Worm (Caenorhabditis elegans) whole organism, L1 larva: ENCODE measurements around the gene lact-9.

Experiments
- C04F5.9 ChIP-seq: sonication (generic microtip); optimal IDR thresholded peaks from 2 replicates; lab custom pipeline; 2016; ENCODE audit warnings: missing genetic modification characterization, missing compliant biosample characterization
- F16B12.6 ChIP-seq: fragments of 150-350 bp; optimal IDR thresholded peaks from 2 replicates; lab custom pipeline; 2014; ENCODE audit warnings: missing biosample characterization, missing genetic modification characterization
- alr-1 ChIP-seq: fragments of 200-800 bp; sonication (Bioruptor generic); optimal IDR thresholded peaks from 2 replicates; lab custom pipeline; 2018; ENCODE audit warnings: borderline replicate concordance, mild to moderate bottlenecking, missing genetic modification characterization, missing compliant biosample characterization
- aly-2 ChIP-seq: fragments of 150-350 bp; optimal IDR thresholded peaks from 2 replicates; lab custom pipeline; 2014; ENCODE audit warnings: missing biosample characterization, missing genetic modification characterization
- ceh-63 ChIP-seq: fragments of 200-800 bp; sonication (Bioruptor generic); optimal IDR thresholded peaks from 2 replicates; lab custom pipeline; 2018; ENCODE audit warnings: mild to moderate bottlenecking, missing genetic modification characterization, missing compliant biosample characterization
- ceh-8 ChIP-seq: fragments of 200-800 bp; sonication (Bioruptor generic); optimal IDR thresholded peaks from 2 replicates; lab custom pipeline; 2018; ENCODE audit warnings: mild to moderate bottlenecking, missing genetic modification characterization, moderate library complexity, missing compliant biosample characterization
- ceh-82 ChIP-seq, 3 experiments: fragments of 150-350 bp in 1 of 3; sonication (generic microtip) in 2 of 3; optimal IDR thresholded peaks; 2 replicates each; lab custom pipeline; 2014 to 2017; ENCODE audit warnings: missing biosample characterization in 3 of 3, missing genetic modification characterization in 3 of 3
- ces-1 ChIP-seq: fragments of 150-350 bp; optimal IDR thresholded peaks from 2 replicates; lab custom pipeline; 2014; ENCODE audit warnings: missing biosample characterization, missing genetic modification reagents, missing genetic modification characterization
- efl-1 ChIP-seq, 4 experiments: fragments of 150-350 bp; optimal IDR thresholded peaks in 3 of 4; peaks in 1 of 4; 1 replicate in 1 of 4; 2 replicates in 3 of 4; lab custom pipeline; 2014; ENCODE audit warnings: missing biosample characterization in 2 of 4, missing genetic modification characterization in 2 of 4, missing genetic modification reagents in 2 of 4
- egl-13 ChIP-seq: sonication (generic microtip); optimal IDR thresholded peaks from 2 replicates; lab custom pipeline; 2016; ENCODE audit warnings: missing genotype, missing genetic modification reagents, missing genetic modification characterization, missing compliant biosample characterization
- elt-3 ChIP-seq, 6 experiments: fragments of 150-350 bp in 1 of 6; sonication (generic microtip); optimal IDR thresholded peaks; 2 replicates each; lab custom pipeline; 2017 to 2018; ENCODE audit warnings: missing biosample characterization in 6 of 6, missing genetic modification characterization in 6 of 6, inconsistent platforms in 1 of 6
- fkh-4 ChIP-seq: sonication (generic microtip); optimal IDR thresholded peaks from 2 replicates; lab custom pipeline; 2016; ENCODE audit warnings: missing compliant biosample characterization, missing genetic modification characterization, borderline replicate concordance
- fkh-8 ChIP-seq: sonication (generic microtip); optimal IDR thresholded peaks from 2 replicates; lab custom pipeline; 2016; ENCODE audit warnings: mild to moderate bottlenecking, missing genetic modification characterization, missing compliant biosample characterization
- grh-1 ChIP-seq: fragments of 200-800 bp; sonication (Bioruptor generic); IDR thresholded peaks from 2 replicates; pipeline ENCODE4 v1.3.6; 2022; ENCODE audit warnings: missing genetic modification reagents, missing genetic modification characterization, missing compliant biosample characterization
- hlh-17 ChIP-seq: fragments of 200-800 bp; sonication (Bioruptor generic); optimal IDR thresholded peaks from 2 replicates; lab custom pipeline; 2018; ENCODE audit warnings: missing genetic modification characterization, mild to moderate bottlenecking, missing compliant biosample characterization, moderate library complexity, borderline replicate concordance
- jun-1 ChIP-seq: fragments of 150-350 bp; optimal IDR thresholded peaks from 2 replicates; lab custom pipeline; 2014; ENCODE audit warnings: missing biosample characterization, missing genetic modification reagents, missing genetic modification characterization
- lin-14 ChIP-seq: fragments of 200-800 bp; sonication (Bioruptor generic); optimal IDR thresholded peaks from 2 replicates; lab custom pipeline; 2018; ENCODE audit warnings: mild to moderate bottlenecking, missing genetic modification characterization, moderate library complexity, missing compliant biosample characterization
- lin-39 ChIP-seq: fragments of 150-350 bp; optimal IDR thresholded peaks from 2 replicates; lab custom pipeline; 2014; ENCODE audit warnings: missing biosample characterization, missing genetic modification reagents, missing genetic modification characterization
- lir-3 ChIP-seq: sonication (generic microtip); optimal IDR thresholded peaks from 2 replicates; lab custom pipeline; 2016; ENCODE audit warnings: mild to moderate bottlenecking, missing genetic modification characterization, moderate library complexity, missing compliant biosample characterization; ENCODE audit not compliant: poor library complexity
- lsy-2 ChIP-seq, 2 experiments: fragments of 150-350 bp; optimal IDR thresholded peaks; 2 replicates each; lab custom pipeline; 2014; ENCODE audit warnings: missing biosample characterization in 2 of 2, missing genetic modification characterization in 2 of 2
- mdl-1 ChIP-seq, 2 experiments: fragments of 150-350 bp; optimal IDR thresholded peaks; 2 replicates each; lab custom pipeline; 2014 to 2017; ENCODE audit warnings: missing biosample characterization in 2 of 2, missing genetic modification characterization in 2 of 2, inconsistent platforms in 1 of 2
- mep-1 ChIP-seq: fragments of 150-350 bp; optimal IDR thresholded peaks from 2 replicates; lab custom pipeline; 2014; ENCODE audit warnings: missing biosample characterization, missing genetic modification characterization
- nhr-11 ChIP-seq: fragments of 150-350 bp; optimal IDR thresholded peaks from 2 replicates; lab custom pipeline; 2014; ENCODE audit warnings: missing biosample characterization, missing genetic modification characterization
- nhr-237 ChIP-seq: fragments of 150-350 bp; optimal IDR thresholded peaks from 2 replicates; lab custom pipeline; 2014; ENCODE audit warnings: missing biosample characterization, missing genetic modification characterization
- nhr-28 ChIP-seq: fragments of 150-350 bp; optimal IDR thresholded peaks from 2 replicates; lab custom pipeline; 2014; ENCODE audit warnings: missing biosample characterization, missing genetic modification characterization
- nhr-47 ChIP-seq: sonication (generic microtip); optimal IDR thresholded peaks from 2 replicates; lab custom pipeline; 2016; ENCODE audit warnings: mild to moderate bottlenecking, missing genetic modification characterization, moderate library complexity, missing compliant biosample characterization
- nhr-85 ChIP-seq: sonication (generic microtip); peaks from one replicate; lab custom pipeline; 2016; ENCODE audit warnings: missing genetic modification characterization, inconsistent platforms, missing compliant biosample characterization
- pax-3 ChIP-seq: fragments of 200-800 bp; sonication (Bioruptor generic); optimal IDR thresholded peaks from 2 replicates; lab custom pipeline; 2018; ENCODE audit warnings: mild to moderate bottlenecking, missing genetic modification characterization, moderate library complexity, missing compliant biosample characterization
- pqm-1 ChIP-seq: sonication (generic microtip); optimal IDR thresholded peaks from 3 replicates; lab custom pipeline; 2017; ENCODE audit warnings: missing biosample characterization, missing genetic modification characterization
- rnt-1 ChIP-seq: sonication (generic microtip); optimal IDR thresholded peaks from 2 replicates; lab custom pipeline; 2016; ENCODE audit warnings: mild to moderate bottlenecking, missing genetic modification characterization, moderate library complexity, missing compliant biosample characterization
- skn-1 ChIP-seq: fragments of 150-350 bp; optimal IDR thresholded peaks from 2 replicates; lab custom pipeline; 2014; ENCODE audit warnings: missing biosample characterization, missing genetic modification characterization
- snu-23 ChIP-seq: sonication (generic microtip); optimal IDR thresholded peaks from 2 replicates; lab custom pipeline; 2016; ENCODE audit warnings: missing genetic modification characterization, missing compliant biosample characterization
- sox-4 ChIP-seq: sonication (generic microtip); optimal IDR thresholded peaks from 2 replicates; lab custom pipeline; 2016; ENCODE audit warnings: missing genetic modification characterization, missing compliant biosample characterization
- sup-37 ChIP-seq: fragments of 200-800 bp; sonication (Bioruptor generic); optimal IDR thresholded peaks from 2 replicates; lab custom pipeline; 2018; ENCODE audit warnings: mild to moderate bottlenecking, missing genetic modification characterization, missing compliant biosample characterization
- swsn-7 ChIP-seq: sonication (generic microtip); optimal IDR thresholded peaks from 2 replicates; lab custom pipeline; 2016; ENCODE audit warnings: missing genetic modification characterization, missing compliant biosample characterization
- unc-130 ChIP-seq: fragments of 150-350 bp; optimal IDR thresholded peaks from 2 replicates; lab custom pipeline; 2017; ENCODE audit warnings: missing biosample characterization, missing genetic modification characterization, inconsistent platforms
- unc-62 ChIP-seq: fragments of 150-350 bp; optimal IDR thresholded peaks from 2 replicates; lab custom pipeline; 2014; ENCODE audit warnings: missing biosample characterization, missing genetic modification reagents, missing genetic modification characterization
- unc-86 ChIP-seq: sonication (generic microtip); optimal IDR thresholded peaks from 2 replicates; lab custom pipeline; 2016; ENCODE audit warnings: missing genetic modification characterization, missing compliant biosample characterization
- unc-98 ChIP-seq: fragments of 200-800 bp; sonication (Bioruptor generic); IDR thresholded peaks from 2 replicates; pipeline ENCODE4 v1.3.6; 2022; ENCODE audit warnings: missing genetic modification characterization, missing compliant biosample characterization
- vab-15 ChIP-seq: sonication (generic microtip); optimal IDR thresholded peaks from 2 replicates; lab custom pipeline; 2017; ENCODE audit warnings: missing genotype, mild to moderate bottlenecking, missing genetic modification characterization, missing compliant biosample characterization
- ztf-11 ChIP-seq, 2 experiments: sonication (generic microtip); optimal IDR thresholded peaks; 2 replicates each; lab custom pipeline; 2016 to 2017; ENCODE audit warnings: missing genetic modification characterization in 2 of 2, missing biosample characterization in 1 of 2, missing compliant biosample characterization in 1 of 2

Gene lact-9

ce11 chrIV:13820862-13821261 is 35.4 kb upstream of the lact-9 start, which contains the start of gene Y45F10D.15:
Gene Y45F10D.15, minus strand, starts transcription at chrIV:13820962.
- TF ChIP-seq mep-1 (tag; lab: Kevin White, UChicago) (no peak), unc-98 (no peak), aly-2 (tag; lab: Kevin White, UChicago) (no peak), ceh-8 (GFP tag; lab: Kevin White, UChicago) (no peak), pax-3 (tag; lab: Kevin White, UChicago) (no peak), pqm-1 (tag; lab: Kevin White, UChicago) (no peak), ceh-63 (GFP tag; lab: Kevin White, UChicago) (no peak), sup-37 (GFP tag; lab: Kevin White, UChicago) (no peak), F16B12.6 (no peak), lsy-2 (tag; optimal IDR thresholded peaks at IDR 0.05; lab: Kevin White, UChicago) (no peak)

- no peak for TF ChIP-seq snu-23 (GFP tag; lab: Kevin White, UChicago)
- no peak for TF ChIP-seq jun-1
- no peak for TF ChIP-seq vab-15
- no peak for TF ChIP-seq ceh-8 (GFP tag; lab: Kevin White, UChicago)
Observed at ce11 chrIV:13807724-13808123, 22.3 kb upstream of the lact-9 start, which contains the start of gene Y45F10D.14. Gene Y45F10D.14, minus strand, starts transcription at chrIV:13807824.

ce11 chrIV:13797859-13798374 is 12.5 kb upstream of the lact-9 start, which contains the start of gene Y45F10D.6:
Gene Y45F10D.6, minus strand, starts transcription at chrIV:13797909.
- no peak for TF ChIP-seq efl-1 (optimal IDR thresholded peaks at IDR 0.05; lab: Kevin White, UChicago)
- TF ChIP-seq efl-1 (GFP tag; optimal IDR thresholded peaks at IDR 0.05 in 1 of 2; lab: Kevin White, UChicago): peak in 1 of 2 experiments; percentile 46
- TF ChIP-seq elt-3 (tag; optimal IDR thresholded peaks at IDR 0.05; lab: Kevin White, UChicago): peak in 1 of 6 experiments; percentile 59
- no peak for TF ChIP-seq rnt-1 (tag; lab: Kevin White, UChicago)
- peak; percentile 68 for TF ChIP-seq nhr-85 (tag; lab: Kevin White, UChicago)

- TF ChIP-seq efl-1 (optimal IDR thresholded peaks at IDR 0.05; lab: Kevin White, UChicago) (no peak), efl-1 (GFP tag; optimal IDR thresholded peaks at IDR 0.05 in 1 of 2; lab: Kevin White, UChicago) (peak in 1 of 2 experiments; percentile 39), nhr-237 (tag; lab: Kevin White, UChicago) (no peak), grh-1 (GFP tag; lab: Robert Waterston, UW) (0 out of 2 replicates have a peak, but pooled peaks have one; percentile 21), aly-2 (tag; lab: Kevin White, UChicago) (peak; percentile 85)
Observed at ce11 chrIV:13795249-13795909, 9.9 kb upstream of the lact-9 start.

- TF ChIP-seq fkh-8 (tag; lab: Kevin White, UChicago) (peak; percentile 51), pax-3 (tag; lab: Kevin White, UChicago) (peak; percentile 18), lin-39 (tag; lab: Kevin White, UChicago) (no peak), swsn-7 (tag; lab: Kevin White, UChicago) (peak; percentile 29), nhr-28 (tag; lab: Kevin White, UChicago) (no peak), pqm-1 (tag; lab: Kevin White, UChicago) (no peak), lin-14 (GFP tag; lab: Kevin White, UChicago) (no peak), grh-1 (GFP tag; lab: Robert Waterston, UW) (no peak), unc-130 (peak; percentile 53), fkh-4 (no peak), ztf-11 (tag; optimal IDR thresholded peaks at IDR 0.05; lab: Kevin White, UChicago) (no peak), skn-1 (peak; percentile 75), nhr-11 (tag; lab: Kevin White, UChicago) (no peak), unc-62 (no peak), hlh-17 (GFP tag; lab: Kevin White, UChicago) (no peak), nhr-47 (tag; lab: Kevin White, UChicago) (peak; percentile 71), C04F5.9 (tag; lab: Kevin White, UChicago) (peak; percentile 32), unc-98 (no peak), nhr-85 (tag; lab: Kevin White, UChicago) (no peak), unc-86 (tag; lab: Kevin White, UChicago) (peak; percentile 9), mdl-1 (tag; optimal IDR thresholded peaks at IDR 0.05; lab: Kevin White, UChicago) (peak in 1 of 2 experiments; percentile 43), alr-1 (tag; lab: Kevin White, UChicago) (no peak), ces-1 (GFP tag; lab: Kevin White, UChicago) (no peak), sox-4 (tag; lab: Kevin White, UChicago) (no peak), egl-13 (no peak), ceh-82 (tag; optimal IDR thresholded peaks at IDR 0.05; lab: Kevin White, UChicago) (peak; percentile 12 to 83 (median 28)), lir-3 (no peak)
Observed at ce11 chrIV:13788652-13789051, 3.2 kb upstream of the lact-9 start, which contains the start of the genes sas-6 and Y45F10D.7. Gene sas-6, minus strand, starts transcription at chrIV:13788731. Gene Y45F10D.7, plus strand, starts transcription at chrIV:13788907.
